Worm (Caenorhabditis elegans): ENCODE measurements around the gene F47B10.8.

F47B10.8 gene

ce11 chrX:10890456-10890855 is 20.2 kb downstream of the F47B10.8 start, which contains the start of gene F47B10.5:
F47B10.5 (minus strand) TSS chrX:10890556.
- no peak for TF ChIP-seq him-1 (tag; optimal IDR thresholded peaks at IDR 0.05)

- TF ChIP-seq him-1 (tag; optimal IDR thresholded peaks at IDR 0.05) (no peak), W03F9.2 (tag; optimal IDR thresholded peaks at IDR 0.05) (no peak), dao-5 (tag; optimal IDR thresholded peaks at IDR 0.05) (no peak)
Observed at ce11 chrX:10888201-10888600, 22.4 kb downstream of the F47B10.8 start, which contains the start of gene F47B10.6. F47B10.6 (plus strand) TSS chrX:10888501.

ce11 chrX:10885872-10886271 is 24.7 kb downstream of the F47B10.8 start, which contains the start of gene T21E8.5:
T21E8.5 (plus strand) TSS chrX:10886172.
- TF ChIP-seq dao-5 (tag; optimal IDR thresholded peaks at IDR 0.05) (no peak), W03F9.2 (tag; optimal IDR thresholded peaks at IDR 0.05) (no peak), him-1 (tag; optimal IDR thresholded peaks at IDR 0.05) (no peak)

- TF ChIP-seq him-1 (tag; optimal IDR thresholded peaks at IDR 0.05) (no peak), dao-5 (tag; optimal IDR thresholded peaks at IDR 0.05) (no peak), W03F9.2 (tag; optimal IDR thresholded peaks at IDR 0.05) (no peak)
Observed at ce11 chrX:10883203-10883602, 27.4 kb downstream of the F47B10.8 start, which contains the start of gene T21E8.7. T21E8.7 (plus strand) TSS chrX:10883503.

ce11 chrX:10881984-10882383 is 28.6 kb downstream of the F47B10.8 start, which contains the start of gene T21E8.6:
T21E8.6 (plus strand) TSS chrX:10882284.
- TF ChIP-seq him-1 (tag; optimal IDR thresholded peaks at IDR 0.05) (no peak), dao-5 (tag; optimal IDR thresholded peaks at IDR 0.05) (no peak), W03F9.2 (tag; optimal IDR thresholded peaks at IDR 0.05) (no peak)

- TF ChIP-seq dao-5 (tag; optimal IDR thresholded peaks at IDR 0.05) (no peak), him-1 (tag; optimal IDR thresholded peaks at IDR 0.05) (no peak), W03F9.2 (tag; optimal IDR thresholded peaks at IDR 0.05) (no peak)
Observed at ce11 chrX:10880509-10880908, 30.1 kb downstream of the F47B10.8 start, which contains the start of gene T21E8.4. T21E8.4 (plus strand) TSS chrX:10880809.

- no peak for TF ChIP-seq dao-5 (tag; optimal IDR thresholded peaks at IDR 0.05)
Observed at ce11 chrX:10877138-10877743, 33.4 kb downstream of the F47B10.8 start, which contains the start of gene pgp-6. pgp-6 (minus strand) TSS chrX:10877425.

- no peak for TF ChIP-seq W03F9.2 (tag; optimal IDR thresholded peaks at IDR 0.05)
- TF ChIP-seq him-1 (tag; optimal IDR thresholded peaks at IDR 0.05) = no peak
- no peak for TF ChIP-seq dao-5 (tag; optimal IDR thresholded peaks at IDR 0.05)
Observed at ce11 chrX:10870137-10870536, 40.5 kb downstream of the F47B10.8 start, which contains the start of gene pgp-7. pgp-7 (minus strand) TSS chrX:10870237.

- TF ChIP-seq him-1 (tag; optimal IDR thresholded peaks at IDR 0.05) (no peak), dao-5 (tag; optimal IDR thresholded peaks at IDR 0.05) (no peak), W03F9.2 (tag; optimal IDR thresholded peaks at IDR 0.05) (no peak)
Observed at ce11 chrX:10864322-10864721, 46.3 kb downstream of the F47B10.8 start, which contains the start of gene pgp-8. pgp-8 (minus strand) TSS chrX:10864422.

- TF ChIP-seq him-1 (tag; optimal IDR thresholded peaks at IDR 0.05) (no peak), W03F9.2 (tag; optimal IDR thresholded peaks at IDR 0.05) (no peak), dao-5 (tag; optimal IDR thresholded peaks at IDR 0.05) (no peak)
Observed at ce11 chrX:10862582-10862981, 48.0 kb downstream of the F47B10.8 start.

ce11 chrX:10861673-10862072 is 48.9 kb downstream of the F47B10.8 start:
- TF ChIP-seq W03F9.2 (tag; optimal IDR thresholded peaks at IDR 0.05) (no peak), dao-5 (tag; optimal IDR thresholded peaks at IDR 0.05) (no peak), him-1 (tag; optimal IDR thresholded peaks at IDR 0.05) (no peak)

ce11 chrX:10859622-10860021 is 51.0 kb downstream of the F47B10.8 start:
- TF ChIP-seq him-1 (tag; optimal IDR thresholded peaks at IDR 0.05) = no peak
- TF ChIP-seq dao-5 (tag; optimal IDR thresholded peaks at IDR 0.05) = no peak
- TF ChIP-seq W03F9.2 (tag; optimal IDR thresholded peaks at IDR 0.05) = no peak

- TF ChIP-seq dao-5 (tag; optimal IDR thresholded peaks at IDR 0.05) (no peak), W03F9.2 (tag; optimal IDR thresholded peaks at IDR 0.05) (no peak), him-1 (tag; optimal IDR thresholded peaks at IDR 0.05) (no peak)
Observed at ce11 chrX:10859211-10859610, 51.4 kb downstream of the F47B10.8 start, which contains the start of gene pgp-5. pgp-5 (minus strand) TSS chrX:10859297.
